Fruit fly (Drosophila melanogaster): ENCODE data around the gene CG32655.
A peak's percentile ranks its signal among the peaks of the same experiment; 100 is the strongest.

The CG32655 gene

DNA sequence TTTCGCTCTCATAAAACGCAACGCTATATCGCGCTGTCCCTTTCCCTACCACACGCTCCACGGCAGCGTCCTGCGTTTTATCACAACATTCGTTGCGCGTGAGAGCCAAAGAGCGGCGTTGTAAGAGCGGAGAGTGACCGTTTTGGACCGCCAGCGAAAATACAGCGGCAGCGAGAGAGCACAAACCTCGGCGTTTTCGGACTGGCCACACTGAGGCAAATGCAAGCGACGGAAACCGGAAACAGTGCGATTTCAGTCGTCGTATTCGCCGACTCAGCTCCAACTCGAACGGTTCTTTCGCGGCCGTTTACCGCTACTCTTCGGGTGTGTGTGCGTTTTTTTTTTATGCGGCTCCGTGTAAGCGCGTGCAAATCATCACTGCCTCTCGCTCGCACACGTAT is 32.1 kb downstream of the CG32655 start (continued):
- peak; percentile 57 for TF ChIP-seq CG8388 (GFP tag; optimal IDR thresholded peaks at IDR 0.05)
- TF ChIP-seq sisA (GFP tag; IDR thresholded peaks at IDR 0.05) = no peak
- TF ChIP-seq CG10209 (GFP tag; optimal IDR thresholded peaks at IDR 0.05) = peak; percentile 57
- TF ChIP-seq CG14860 (GFP tag; IDR thresholded peaks at IDR 0.05; ENCODE audit: partially characterized antibody) = no peak
- TF ChIP-seq CG8478 (optimal IDR thresholded peaks at IDR 0.05) = no peak
- TF ChIP-seq Hmr (GFP tag; optimal IDR thresholded peaks at IDR 0.05) = peak; percentile 84
- peak; percentile 17 for TF ChIP-seq CG17802 (tag; optimal IDR thresholded peaks at IDR 0.05)
- peak; percentile 18 for TF ChIP-seq CG12942 (GFP tag; optimal IDR thresholded peaks at IDR 0.05)
- no peak for TF ChIP-seq CG11085 (GFP tag; IDR thresholded peaks at IDR 0.05)
- no peak for TF ChIP-seq pan (optimal IDR thresholded peaks at IDR 0.05)
- TF ChIP-seq pan (GFP tag; optimal IDR thresholded peaks at IDR 0.05 in 1 of 2, IDR thresholded peaks at IDR 0.05 in 1 of 2) = peak in 1 of 2 experiments; percentile 64
- TF ChIP-seq Atf6 (GFP tag; IDR thresholded peaks at IDR 0.05) = peak; percentile 61
- peak; percentile 89 for TF ChIP-seq kni (GFP tag; optimal IDR thresholded peaks at IDR 0.05)
- no peak for TF ChIP-seq gt (GFP tag; IDR thresholded peaks at IDR 0.05)
- no peak for TF ChIP-seq usp (GFP tag; optimal IDR thresholded peaks at IDR 0.05)
- no peak for TF ChIP-seq jigr1 (GFP tag; IDR thresholded peaks at IDR 0.05)
- peak; percentile 46 for TF ChIP-seq zen (tag; optimal IDR thresholded peaks at IDR 0.05)
- peak; percentile 72 for TF ChIP-seq abd-A (tag; optimal IDR thresholded peaks at IDR 0.05)
- peak; percentile 75 for TF ChIP-seq org-1 (GFP tag; optimal IDR thresholded peaks at IDR 0.05)
- no peak for TF ChIP-seq Poxn (GFP tag; IDR thresholded peaks at IDR 0.05)
- TF ChIP-seq CG12155 (GFP tag; optimal IDR thresholded peaks at IDR 0.05) = peak; percentile 30
- TF ChIP-seq ems (GFP tag; optimal IDR thresholded peaks at IDR 0.05) = peak; percentile 49
- TF ChIP-seq CG16779 (GFP tag; IDR thresholded peaks at IDR 0.05) = no peak
- TF ChIP-seq gem (tag; optimal IDR thresholded peaks at IDR 0.05) = peak; percentile 21
- TF ChIP-seq Ssrp (tag; optimal IDR thresholded peaks at IDR 0.05) = no peak
- peak; percentile 50 for TF ChIP-seq CTCF (GFP tag; optimal IDR thresholded peaks at IDR 0.05)
- no peak for TF ChIP-seq sc (optimal IDR thresholded peaks at IDR 0.05)
- peak; percentile 41 for TF ChIP-seq sc (GFP tag; optimal IDR thresholded peaks at IDR 0.05)
- no peak for TF ChIP-seq CG2120 (GFP tag; optimal IDR thresholded peaks at IDR 0.05)
- peak; percentile 32 to 59 for TF ChIP-seq chif (GFP tag; optimal IDR thresholded peaks at IDR 0.05)
- TF ChIP-seq E2f1 (GFP tag; IDR thresholded peaks at IDR 0.05) = 0 out of 2 replicates have a peak, but pooled peaks have one; percentile 36
- no peak for TF ChIP-seq CG4617 (GFP tag; optimal IDR thresholded peaks at IDR 0.05; ENCODE audit: borderline replicate concordance)
- TF ChIP-seq CG7839 (tag; optimal IDR thresholded peaks at IDR 0.05) = peak; percentile 59
- peak; percentile 51 for TF ChIP-seq Max (GFP tag; optimal IDR thresholded peaks at IDR 0.05)
- TF ChIP-seq CG30403 (GFP tag; optimal IDR thresholded peaks at IDR 0.05) = peak; percentile 28
- peak; percentile 80 for TF ChIP-seq PHDP (tag; optimal IDR thresholded peaks at IDR 0.05)
- peak; percentile 48; the same call in 1 of the 3 replicates for TF ChIP-seq Optix (GFP tag; IDR thresholded peaks at IDR 0.05)
- TF ChIP-seq lmd (GFP tag; IDR thresholded peaks at IDR 0.05) = 0 out of 2 replicates have a peak, but pooled peaks have one; percentile 13
- TF ChIP-seq CG15011 (GFP tag; optimal IDR thresholded peaks at IDR 0.05) = peak; percentile 59
- TF ChIP-seq CG8765 (GFP tag; IDR thresholded peaks at IDR 0.05) = 0 out of 2 replicates have a peak, but pooled peaks have one; percentile 32
- no peak for TF ChIP-seq Lpt (GFP tag; optimal IDR thresholded peaks at IDR 0.05)
- no peak for TF ChIP-seq Taf1 (GFP tag; IDR thresholded peaks at IDR 0.05)
- TF ChIP-seq CG10462 (GFP tag; optimal IDR thresholded peaks at IDR 0.05) = peak; percentile 25
- peak; percentile 3 for TF ChIP-seq CG7928 (GFP tag; optimal IDR thresholded peaks at IDR 0.05)
- peak; percentile 76 for TF ChIP-seq Hey (tag; optimal IDR thresholded peaks at IDR 0.05)
- peak; percentile 61 for TF ChIP-seq CG1792 (GFP tag; optimal IDR thresholded peaks at IDR 0.05)
- peak; percentile 34 for TF ChIP-seq crc (GFP tag; optimal IDR thresholded peaks at IDR 0.05)
- peak; percentile 43 for TF ChIP-seq CG10274 (GFP tag; optimal IDR thresholded peaks at IDR 0.05)
- peak; percentile 54; the same call in 1 of the 2 replicates for TF ChIP-seq CG14014 (GFP tag; IDR thresholded peaks at IDR 0.05)
- TF ChIP-seq sr (GFP tag; IDR thresholded peaks at IDR 0.05) = no peak
- TF ChIP-seq CG4282 (GFP tag; optimal IDR thresholded peaks at IDR 0.05) = no peak
- TF ChIP-seq Sin3A (optimal IDR thresholded peaks at IDR 0.05) = no peak
- peak; percentile 58; the same call in 1 of the 2 replicates for TF ChIP-seq HLH3B (GFP tag; IDR thresholded peaks at IDR 0.05)

All from whole organism, embryonic.